Worm (Caenorhabditis elegans): Measurements from ENCODE around the gene clec-205.

DNA sequence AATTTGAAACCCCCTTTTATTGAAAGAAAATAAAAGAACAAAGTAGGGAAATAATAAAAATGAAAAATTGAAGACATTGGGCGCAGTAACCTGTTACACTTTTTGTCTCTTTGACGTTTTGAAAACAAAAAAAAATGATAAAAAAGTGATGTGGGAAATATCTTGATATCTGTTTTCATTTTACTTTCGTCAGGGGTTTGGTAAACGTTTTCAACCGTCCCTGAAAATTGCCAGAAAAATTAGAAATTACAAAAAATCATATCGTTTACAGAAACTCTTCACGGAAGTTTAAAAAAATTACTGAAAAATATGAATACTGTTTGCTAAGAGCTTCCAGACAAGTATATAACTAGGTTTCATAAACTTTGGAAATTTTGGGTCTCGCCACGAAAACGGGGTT is 18.4 kb downstream of the clec-205 start, which contains the start of gene F36H9.4:
- TF ChIP-seq Y22D7AL.16 (tag; optimal IDR thresholded peaks at IDR 0.05) (no peak), fkh-10 (GFP tag; optimal IDR thresholded peaks at IDR 0.05) (no peak)
